Fruit fly (Drosophila melanogaster): ENCODE data around the gene CG46468.

DNA sequence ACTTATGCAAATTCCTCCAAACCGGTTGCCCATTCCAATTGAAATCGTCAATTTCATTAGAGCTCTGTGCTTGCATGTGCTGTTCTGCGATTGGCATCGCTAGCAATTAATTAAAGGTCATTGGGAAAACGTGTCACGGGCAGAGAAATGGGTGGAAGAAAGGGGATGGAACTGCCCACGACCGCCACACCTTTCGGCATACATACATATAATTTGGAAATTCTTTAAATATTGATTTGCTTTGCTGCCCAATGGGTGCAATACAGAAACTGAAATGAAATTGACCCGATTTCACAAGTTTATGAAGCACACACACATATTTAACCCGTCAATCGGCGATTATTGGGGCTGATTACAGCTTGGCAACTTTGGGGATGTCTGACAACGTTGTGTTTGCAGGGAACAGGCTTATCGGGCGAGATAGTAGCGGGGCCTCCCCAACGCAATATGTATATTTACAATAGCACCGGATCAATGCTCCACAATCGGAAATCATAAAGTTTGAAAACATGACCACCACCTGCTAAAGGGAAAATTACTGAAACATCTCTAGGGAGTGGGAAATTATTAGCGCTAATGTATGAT, 49.5 kb upstream of the CG46468 start:
- TF ChIP-seq psq (optimal IDR thresholded peaks at IDR 0.05): no peak
- TF ChIP-seq pan (optimal IDR thresholded peaks at IDR 0.05): no peak
- no peak for TF ChIP-seq Dll (optimal IDR thresholded peaks at IDR 0.05)
- TF ChIP-seq usp (GFP tag; optimal IDR thresholded peaks at IDR 0.05): no peak
